Worm (Caenorhabditis elegans): Measurements from ENCODE around the gene bud-31.

The bud-31 gene

ce11 chrIII:9703747-9704605 lies 7.7 kb upstream of the bud-31 start (continued):
- TF ChIP-seq zip-11 (GFP tag; IDR thresholded peaks at IDR 0.05), result no peak

DNA sequence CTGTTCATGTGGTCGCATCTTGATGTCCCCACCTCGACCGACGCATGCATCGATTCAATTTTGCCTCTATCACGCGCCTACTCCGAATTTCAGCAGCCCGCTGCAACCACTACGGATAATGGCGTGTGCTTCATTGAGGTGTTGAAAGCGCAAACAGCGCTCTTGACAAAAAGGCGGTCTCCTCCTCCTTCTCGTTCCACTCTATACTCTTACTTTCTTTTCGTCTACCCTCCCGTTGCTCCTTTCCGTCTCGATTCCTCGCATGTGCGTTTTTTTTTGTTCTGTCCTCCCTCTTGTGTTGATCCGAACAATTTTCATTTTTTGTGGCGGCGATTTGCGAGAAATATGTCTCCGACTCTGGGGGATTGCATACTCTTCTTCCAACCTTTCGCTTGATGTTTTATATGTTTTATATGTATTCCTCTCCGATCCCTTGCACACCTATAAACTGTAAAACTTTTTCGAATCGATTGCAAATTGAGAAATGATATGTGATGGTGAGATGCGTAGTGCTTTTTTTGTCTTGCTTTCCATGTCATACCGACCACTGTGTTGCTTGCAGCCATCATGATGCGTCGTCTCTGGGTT lies 6.4 kb upstream of the bud-31 start:
- TF ChIP-seq lsy-2 (tag; optimal IDR thresholded peaks at IDR 0.05) (peak in 1 of 2 experiments; percentile 6), ceh-62 (tag; optimal IDR thresholded peaks at IDR 0.05) (no peak), set-16 (GFP tag; IDR thresholded peaks at IDR 0.05) (peak; percentile 27; the same call in 1 of the 2 replicates), egl-43 (GFP tag; IDR thresholded peaks at IDR 0.05) (0 out of 2 replicates have a peak, but pooled peaks have one; percentile 15), hmg-1.1 (GFP tag; IDR thresholded peaks at IDR 0.05) (peak; percentile 7; the same call in 1 of the 2 replicates), hlh-30 (tag; optimal IDR thresholded peaks at IDR 0.05; ENCODE audit: insufficient read depth) (peak; percentile 48), skn-1 (tag; optimal IDR thresholded peaks at IDR 0.05) (no peak), mep-1 (tag; optimal IDR thresholded peaks at IDR 0.05) (peak; percentile 23), daf-16 (GFP tag; optimal IDR thresholded peaks at IDR 0.05) (no peak), daf-16 (tag; optimal IDR thresholded peaks at IDR 0.05) (peak; percentile 20), dmd-6 (GFP tag; IDR thresholded peaks at IDR 0.05) (peak; percentile 17; the same call in 1 of the 2 replicates), F26F4.8 (GFP tag; conservative IDR thresholded peaks at IDR 0.05) (no peak), hlh-11 (tag; optimal IDR thresholded peaks at IDR 0.05) (peak; percentile 48), fos-1 (tag; optimal IDR thresholded peaks at IDR 0.05) (no peak), mdl-1 (tag; optimal IDR thresholded peaks at IDR 0.05) (peak in 1 of 2 experiments; percentile 67), F37D6.2 (tag; optimal IDR thresholded peaks at IDR 0.05) (peak; percentile 1), ctbp-1 (GFP tag; IDR thresholded peaks at IDR 0.05) (no peak), D1046.2 (GFP tag; IDR thresholded peaks at IDR 0.05) (no peak), daf-8 (GFP tag; IDR thresholded peaks at IDR 0.05) (no peak), rbr-2 (tag; optimal IDR thresholded peaks at IDR 0.05) (peak; percentile 3), aha-1 (tag) (peak; percentile 72), nhr-25 (tag; optimal IDR thresholded peaks at IDR 0.05; ENCODE audit: borderline replicate concordance, insufficient read depth) (peak; percentile 31), mes-2 (tag; optimal IDR thresholded peaks at IDR 0.05; ENCODE audit: poor library complexity, severe bottlenecking) (peak; percentile 24), unc-62 (GFP tag; optimal IDR thresholded peaks at IDR 0.05 in 1 of 2) (peak in 1 of 2 experiments; percentile 38), unc-62 (tag; optimal IDR thresholded peaks at IDR 0.05) (no peak)

- no peak for TF ChIP-seq F37D6.2 (tag; optimal IDR thresholded peaks at IDR 0.05)
- peak; percentile 64 for TF ChIP-seq aha-1 (tag)
- peak; percentile 58 for TF ChIP-seq hmg-1.1 (GFP tag; IDR thresholded peaks at IDR 0.05)
- 0 out of 2 replicates have a peak, but pooled peaks have one; percentile 30 for TF ChIP-seq arid-1 (GFP tag; conservative IDR thresholded peaks at IDR 0.05)
- TF ChIP-seq set-16 (GFP tag; IDR thresholded peaks at IDR 0.05), result peak; percentile 35; the same call in 1 of the 2 replicates
- TF ChIP-seq unc-62 (GFP tag; optimal IDR thresholded peaks at IDR 0.05 in 1 of 2), result peak in 1 of 2 experiments; percentile 89
- no peak for TF ChIP-seq unc-62 (tag; optimal IDR thresholded peaks at IDR 0.05)
- TF ChIP-seq nhr-25 (tag; optimal IDR thresholded peaks at IDR 0.05; ENCODE audit: borderline replicate concordance, insufficient read depth), result no peak
- no peak for TF ChIP-seq duxl-1 (tag; optimal IDR thresholded peaks at IDR 0.05; ENCODE audit: poor library complexity)
Measured at ce11 chrIII:9701798-9702197, 5.5 kb upstream of the bud-31 start.

ce11 chrIII:9700114-9700690 lies 3.9 kb upstream of the bud-31 start:
- TF ChIP-seq lir-3 (tag; optimal IDR thresholded peaks at IDR 0.05) (no peak), aha-1 (tag) (peak; percentile 97), hlh-11 (tag; optimal IDR thresholded peaks at IDR 0.05) (peak; percentile 8), nhr-28 (tag; optimal IDR thresholded peaks at IDR 0.05) (peak; percentile 65), lin-39 (tag; optimal IDR thresholded peaks at IDR 0.05) (no peak), mxl-3 (GFP tag; optimal IDR thresholded peaks at IDR 0.05) (peak; percentile 27), egl-43 (GFP tag; IDR thresholded peaks at IDR 0.05) (no peak)
